Worm (Caenorhabditis elegans): ENCODE results near the gene hrpu-2.

The hrpu-2 gene

DNA sequence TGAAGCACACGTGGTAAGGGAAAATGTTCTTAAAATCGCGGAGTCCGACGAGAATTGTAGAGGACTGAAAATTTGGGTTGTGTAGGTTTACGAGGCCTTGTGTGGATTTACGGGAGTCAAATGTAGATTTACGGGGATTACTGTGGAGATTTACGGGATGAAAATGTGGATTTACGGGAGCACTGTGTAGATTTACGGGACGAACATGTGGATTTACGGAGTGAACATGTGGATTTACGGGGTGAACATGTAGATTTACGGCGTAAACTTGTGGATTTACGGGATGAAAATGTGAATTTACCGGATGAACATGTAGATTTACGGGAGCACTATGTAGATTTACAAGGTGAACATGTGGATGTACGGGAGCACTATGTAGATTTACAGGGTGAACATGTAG, 21.5 kb upstream of the hrpu-2 start:
- no peak for TF ChIP-seq madf-9 (GFP tag; conservative IDR thresholded peaks at IDR 0.05)
- TF ChIP-seq ztf-7 (tag; optimal IDR thresholded peaks at IDR 0.05) = no peak
- no peak for TF ChIP-seq ceh-62 (tag; optimal IDR thresholded peaks at IDR 0.05)
- TF ChIP-seq F49E8.2 (tag; optimal IDR thresholded peaks at IDR 0.05; ENCODE audit: borderline replicate concordance) = no peak
- no peak for TF ChIP-seq spr-3 (GFP tag; optimal IDR thresholded peaks at IDR 0.05)

DNA sequence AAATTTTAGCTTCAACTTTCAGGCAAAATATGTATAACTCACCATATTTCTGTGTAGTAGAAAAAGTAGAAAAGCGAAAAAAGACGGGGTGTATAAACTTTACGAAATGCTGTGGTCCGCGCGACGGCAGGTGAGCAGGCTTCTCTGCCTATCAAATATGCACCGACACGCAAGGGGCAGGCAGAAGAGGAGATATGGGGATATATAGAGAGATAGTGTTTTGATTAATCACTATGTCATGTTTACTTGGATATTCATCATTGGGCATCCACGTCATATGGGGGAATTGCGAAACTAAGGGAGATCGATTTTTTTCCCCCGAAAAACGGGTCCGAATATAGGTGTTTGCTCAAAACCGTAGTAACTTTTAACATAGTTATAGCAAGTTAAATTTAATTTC, 18.6 kb upstream of the hrpu-2 start, which contains the start of gene gcy-37:
gcy-37 (minus strand) TSS at position 101 of the 400 bp plus-strand sequence.
- TF ChIP-seq mxl-3 (GFP tag; optimal IDR thresholded peaks at IDR 0.05) = no peak
- no peak for TF ChIP-seq jun-1 (tag; optimal IDR thresholded peaks at IDR 0.05)
- no peak for TF ChIP-seq T26A8.4 (GFP tag; IDR thresholded peaks at IDR 0.05)
- TF ChIP-seq aha-1 (tag) = peak; percentile 7

DNA sequence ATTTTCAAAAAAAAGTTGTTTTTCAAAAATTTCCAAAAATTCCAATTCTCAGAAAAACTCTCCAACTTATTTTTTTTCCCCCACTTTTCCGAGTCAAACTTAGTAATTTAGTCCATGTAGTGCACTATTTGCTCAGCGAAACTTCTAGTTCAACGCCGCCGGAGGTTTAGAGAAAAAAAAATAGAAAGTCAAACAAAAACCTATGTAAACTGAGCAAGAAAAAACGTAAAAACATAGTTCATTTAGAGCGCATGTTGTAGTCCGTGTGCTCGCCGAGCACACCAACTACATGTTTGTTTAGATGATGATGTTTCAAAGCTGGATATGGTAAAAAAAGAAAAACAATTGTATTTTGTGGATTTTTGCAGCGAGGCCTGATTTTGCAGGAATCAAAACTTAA, 15.4 kb upstream of the hrpu-2 start:
- TF ChIP-seq nhr-28 (tag; optimal IDR thresholded peaks at IDR 0.05) (peak; percentile 58), unc-62 (GFP tag; optimal IDR thresholded peaks at IDR 0.05 in 1 of 2) (peak in 1 of 2 experiments; percentile 85), unc-62 (tag; optimal IDR thresholded peaks at IDR 0.05) (no peak), pha-4 (GFP tag; IDR thresholded peaks at IDR 0.05) (no peak), pha-4 (tag; optimal IDR thresholded peaks at IDR 0.05) (peak; percentile 70), Y75B8A.6 (GFP tag; IDR thresholded peaks at IDR 0.05) (no peak), mes-2 (tag; optimal IDR thresholded peaks at IDR 0.05; ENCODE audit: poor library complexity, severe bottlenecking) (no peak), dve-1 (tag; optimal IDR thresholded peaks at IDR 0.05; ENCODE audit: insufficient read depth) (no peak), zfp-3 (GFP tag; conservative IDR thresholded peaks at IDR 0.05) (no peak)

DNA sequence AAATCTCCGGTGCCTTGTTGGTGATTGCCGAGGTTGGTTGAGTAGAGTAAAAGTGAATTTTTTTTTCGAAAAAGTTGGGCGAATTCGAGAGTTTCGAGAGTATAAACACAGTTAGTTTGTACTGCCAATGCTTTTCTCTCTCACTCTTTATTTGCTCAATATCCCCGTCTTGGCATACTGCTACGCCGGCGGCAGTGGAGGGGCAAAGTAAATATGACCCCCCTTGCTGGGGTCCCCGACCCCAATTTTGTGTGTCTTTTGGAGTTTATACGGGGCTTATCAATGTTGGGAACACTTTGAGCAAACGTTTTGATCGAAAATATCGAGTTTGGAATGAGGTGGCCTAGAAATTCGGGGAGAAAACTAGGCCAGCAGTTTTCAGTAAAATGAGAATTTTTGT, 9.2 kb upstream of the hrpu-2 start, which contains the start of gene C54E4.4:
C54E4.4 (minus strand) TSS at position 101 of the 400 bp plus-strand sequence.
- no peak for TF ChIP-seq hlh-11 (tag; optimal IDR thresholded peaks at IDR 0.05)
- TF ChIP-seq nhr-76 (tag; optimal IDR thresholded peaks at IDR 0.05) = no peak
- no peak for TF ChIP-seq ceh-82 (tag; optimal IDR thresholded peaks at IDR 0.05)
- no peak for TF ChIP-seq lin-38 (GFP tag; IDR thresholded peaks at IDR 0.05)
- no peak for TF ChIP-seq unc-62 (GFP tag; optimal IDR thresholded peaks at IDR 0.05 in 1 of 2)
- no peak for TF ChIP-seq unc-62 (tag; optimal IDR thresholded peaks at IDR 0.05)
- TF ChIP-seq lin-1 (GFP tag; IDR thresholded peaks at IDR 0.05) = no peak
- TF ChIP-seq ztf-11 (tag; optimal IDR thresholded peaks at IDR 0.05) = no peak

DNA sequence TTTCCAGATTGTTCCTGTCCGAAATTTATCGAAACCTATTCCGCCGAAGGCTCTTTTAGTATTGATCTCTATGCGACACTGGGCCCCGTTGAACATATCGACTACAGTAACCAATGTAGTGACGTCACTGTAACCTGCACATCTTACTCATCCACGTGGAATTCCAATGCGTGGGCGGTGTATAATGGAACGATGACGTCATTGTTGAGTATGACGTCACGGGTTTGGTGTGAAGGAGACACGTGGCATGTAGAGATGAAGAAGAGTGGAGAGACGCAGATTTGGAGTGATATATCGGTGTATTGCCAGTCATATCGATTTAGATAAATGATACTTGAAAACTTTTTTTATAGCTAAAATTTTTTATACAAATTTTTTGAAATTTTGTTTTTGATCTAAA, 7.4 kb upstream of the hrpu-2 start:
- no peak for TF ChIP-seq snpc-1.2 (GFP tag; IDR thresholded peaks at IDR 0.05)
- TF ChIP-seq unc-39 (tag; optimal IDR thresholded peaks at IDR 0.05) = no peak
- no peak for TF ChIP-seq arid-1 (GFP tag; conservative IDR thresholded peaks at IDR 0.05)
- TF ChIP-seq nhr-48 (tag; optimal IDR thresholded peaks at IDR 0.05) = no peak
- TF ChIP-seq jun-1 (tag; optimal IDR thresholded peaks at IDR 0.05) = no peak
- no peak for TF ChIP-seq ceh-28 (tag; optimal IDR thresholded peaks at IDR 0.05)
- no peak for TF ChIP-seq Y75B8A.6 (GFP tag; IDR thresholded peaks at IDR 0.05)
- no peak for TF ChIP-seq mdl-1 (tag; optimal IDR thresholded peaks at IDR 0.05)
- no peak for TF ChIP-seq ztf-11 (tag; optimal IDR thresholded peaks at IDR 0.05)
- no peak for TF ChIP-seq T26A8.4 (GFP tag; IDR thresholded peaks at IDR 0.05)
- TF ChIP-seq nhr-25 (tag; optimal IDR thresholded peaks at IDR 0.05; ENCODE audit: borderline replicate concordance, insufficient read depth) = no peak
- TF ChIP-seq nhr-77 (tag; optimal IDR thresholded peaks at IDR 0.05) = no peak
- TF ChIP-seq zag-1 (tag; optimal IDR thresholded peaks at IDR 0.05) = no peak
- no peak for TF ChIP-seq attf-4 (tag; optimal IDR thresholded peaks at IDR 0.05)

All from whole organism, L4 larva.